Fruit fly (Drosophila melanogaster) whole organism: Measurements from ENCODE around the gene Deaf1.

Experiments
- Dll ChIP-seq: fragments of >200 bp; optimal IDR thresholded peaks from 2 replicates; lab custom pipeline; 2017
- pan ChIP-seq: fragments of >200 bp; optimal IDR thresholded peaks from 2 replicates; lab custom pipeline; 2017
- psq ChIP-seq: fragments of >200 bp; optimal IDR thresholded peaks from 2 replicates; lab custom pipeline; 2017

DNA sequence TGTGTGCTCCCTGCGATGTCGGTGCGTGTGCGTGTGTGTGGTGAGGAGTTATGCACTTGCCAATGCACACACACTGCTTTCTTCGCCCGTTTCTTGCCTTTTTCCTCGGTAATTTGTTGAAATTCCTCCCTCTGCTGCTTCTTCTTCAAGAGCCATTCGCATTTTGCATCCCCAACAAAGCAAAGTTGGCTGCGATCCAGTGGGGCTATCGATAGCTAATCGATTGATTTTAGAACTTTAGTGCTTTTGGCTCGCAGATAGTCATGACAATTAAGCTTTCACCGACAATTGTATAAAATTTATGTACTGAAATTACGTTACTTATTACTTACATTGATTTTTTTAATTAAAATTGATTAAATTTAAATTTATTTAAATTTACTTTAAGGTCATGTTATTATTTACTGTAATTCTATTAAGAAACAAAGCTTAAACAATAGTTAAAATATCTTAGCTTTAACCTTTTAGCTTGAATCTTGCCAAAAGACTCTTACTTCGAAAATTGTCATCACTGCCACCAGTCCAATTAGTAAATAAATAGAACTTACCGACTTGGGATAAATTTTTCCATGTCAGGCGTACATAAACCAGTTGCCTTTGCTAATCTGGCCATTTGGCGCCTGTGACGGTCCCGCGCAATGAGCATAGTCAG is 16.3 kb downstream of the Deaf1 start, which contains the start of the genes trc and CG32221:
- TF ChIP-seq psq (no peak), pan (lab: Kevin White, UChicago) (no peak), Dll (lab: Kevin White, UChicago) (no peak)
